Fruit fly (Drosophila melanogaster): ENCODE results near the gene CG42465.

dm6 chr2L:3713545-3714156 lies 13.7 kb downstream of the CG42465 start:
- TF ChIP-seq Dll (optimal IDR thresholded peaks at IDR 0.05): no peak
- TF ChIP-seq CG8478 (optimal IDR thresholded peaks at IDR 0.05): no peak
- no peak for TF ChIP-seq psq (optimal IDR thresholded peaks at IDR 0.05)

All from whole organism.